Fruit fly (Drosophila melanogaster) whole organism, embryonic: ENCODE measurements around the gene Lasp.

Source experiments
- B-H2 ChIP-seq: fragments of 200-800 bp; sonication (Bioruptor generic); optimal IDR thresholded peaks from 2 replicates; lab custom pipeline; 2018; ENCODE audit warnings: missing biosample characterization, mild to moderate bottlenecking, missing genetic modification characterization
- Bdp1 ChIP-seq: fragments of 200-800 bp; sonication (Bioruptor generic); optimal IDR thresholded peaks from 3 replicates; lab custom pipeline; 2016; ENCODE audit warnings: missing biosample characterization, missing genetic modification characterization
- CG10565 ChIP-seq: fragments of 200-800 bp; sonication (Bioruptor generic); optimal IDR thresholded peaks from 3 replicates; lab custom pipeline; 2016; ENCODE audit warnings: missing biosample characterization, mild to moderate bottlenecking, missing genetic modification characterization
- CG12104 ChIP-seq: fragments of 200-800 bp; sonication (Bioruptor generic); optimal IDR thresholded peaks from 3 replicates; lab custom pipeline; 2016; ENCODE audit warnings: missing biosample characterization, missing genetic modification characterization
- CG12659 ChIP-seq: fragments of 200-800 bp; sonication (Bioruptor generic); optimal IDR thresholded peaks from 3 replicates; lab custom pipeline; 2017; ENCODE audit warnings: mild to moderate bottlenecking, missing biosample characterization, missing genetic modification reagents, missing genetic modification characterization
- CG14014 ChIP-seq: fragments of 200-800 bp; sonication (Bioruptor generic); IDR thresholded peaks from 2 replicates; pipeline ENCODE4 v1.3.6; 2022; ENCODE audit warnings: missing biosample characterization, missing genetic modification characterization
- CG1529 ChIP-seq: fragments of 200-800 bp; sonication (Bioruptor generic); optimal IDR thresholded peaks from 3 replicates; lab custom pipeline; 2018; ENCODE audit warnings: missing biosample characterization, missing genetic modification characterization
- CG17385 ChIP-seq: fragments of 200-800 bp; sonication (Bioruptor generic); optimal IDR thresholded peaks from 3 replicates; lab custom pipeline; 2018; ENCODE audit warnings: missing biosample characterization, mild to moderate bottlenecking, missing genetic modification characterization
- CG2712 ChIP-seq: fragments of 200-800 bp; optimal IDR thresholded peaks from 3 replicates; lab custom pipeline; 2019; ENCODE audit warnings: missing biosample characterization, mild to moderate bottlenecking, missing genetic modification characterization, moderate library complexity
- CG2875 ChIP-seq: fragments of 200-800 bp; sonication (Bioruptor generic); optimal IDR thresholded peaks from 2 replicates; lab custom pipeline; 2017; ENCODE audit warnings: missing biosample characterization, mild to moderate bottlenecking, missing genetic modification characterization, missing genetic modification reagents
- CG2889 ChIP-seq: fragments of 200-800 bp; sonication (Bioruptor generic); IDR thresholded peaks from 3 replicates; pipeline ENCODE4 v1.3.6; 2022; ENCODE audit warnings: missing biosample characterization, missing genetic modification characterization
- CG30403 ChIP-seq: fragments of 200-800 bp; sonication (Bioruptor generic); optimal IDR thresholded peaks from 3 replicates; lab custom pipeline; 2016; ENCODE audit warnings: missing biosample characterization, missing genetic modification characterization
- CG33557 ChIP-seq: fragments of 200-800 bp; sonication (Bioruptor generic); optimal IDR thresholded peaks from 2 replicates; lab custom pipeline; 2019; ENCODE audit warnings: missing biosample characterization, mild to moderate bottlenecking, missing genetic modification characterization, moderate library complexity
- CG34376 ChIP-seq: fragments of 200-800 bp; sonication (Bioruptor generic); optimal IDR thresholded peaks from 2 replicates; lab custom pipeline; 2018; ENCODE audit warnings: missing biosample characterization, mild to moderate bottlenecking, missing genetic modification characterization
- CG3847 ChIP-seq: fragments of 200-800 bp; sonication (Bioruptor generic); IDR thresholded peaks from 2 replicates; pipeline ENCODE4 v1.3.6; 2022; ENCODE audit warnings: missing biosample characterization, missing genetic modification characterization
- CG4424 ChIP-seq: fragments of 200-800 bp; sonication (Bioruptor generic); optimal IDR thresholded peaks from 3 replicates; lab custom pipeline; 2016; ENCODE audit warnings: missing biosample characterization, missing genetic modification characterization
- CG6765 ChIP-seq: fragments of 200-800 bp; sonication (Bioruptor generic); optimal IDR thresholded peaks from 3 replicates; lab custom pipeline; 2017; ENCODE audit warnings: missing biosample characterization, mild to moderate bottlenecking, missing genetic modification characterization
- CG9876 ChIP-seq: fragments of 200-800 bp; sonication (Bioruptor generic); optimal IDR thresholded peaks from 2 replicates; lab custom pipeline; 2016; ENCODE audit warnings: missing biosample characterization, missing genetic modification characterization
- Dfd ChIP-seq, 2 experiments: fragments of >200 bp; optimal IDR thresholded peaks; 2 replicates each; lab custom pipeline; 2017; ENCODE audit warnings: missing biosample characterization in 2 of 2, missing genetic modification characterization in 2 of 2
- Dref ChIP-seq: fragments of 200-800 bp; sonication (Bioruptor generic); IDR thresholded peaks from 2 replicates; pipeline ENCODE4 v1.3.6; 2022; ENCODE audit warnings: missing biosample characterization, missing genetic modification characterization
- Hr3 ChIP-seq: fragments of 200-800 bp; sonication (Bioruptor generic); optimal IDR thresholded peaks from 3 replicates; lab custom pipeline; 2016; ENCODE audit warnings: missing biosample characterization, missing genetic modification characterization
- Hsf ChIP-seq: fragments of 200-800 bp; sonication (Bioruptor generic); optimal IDR thresholded peaks from 3 replicates; lab custom pipeline; 2016; ENCODE audit warnings: missing biosample characterization, missing genetic modification characterization
- NC2α ChIP-seq: fragments of 200-800 bp; sonication (Bioruptor generic); optimal IDR thresholded peaks from 2 replicates; lab custom pipeline; 2016; ENCODE audit warnings: missing biosample characterization, missing genetic modification characterization
- PHDP ChIP-seq: fragments of 200-800 bp; sonication (Bioruptor generic); optimal IDR thresholded peaks from 3 replicates; lab custom pipeline; 2018; ENCODE audit warnings: missing biosample characterization, mild to moderate bottlenecking, missing genetic modification characterization, moderate library complexity
- Ravus ChIP-seq: fragments of 200-800 bp; sonication (Bioruptor generic); IDR thresholded peaks from 2 replicates; pipeline ENCODE4 v1.3.6; 2022; ENCODE audit warnings: missing biosample characterization, missing genetic modification characterization
- Scr ChIP-seq: fragments of 200-800 bp; sonication (Bioruptor generic); IDR thresholded peaks from 2 replicates; pipeline ENCODE4 v1.3.6; 2022; ENCODE audit warnings: missing biosample characterization, missing genetic modification characterization; ENCODE audit not compliant: partially characterized antibody
- Sin3A ChIP-seq: fragments of >200 bp; optimal IDR thresholded peaks from 2 replicates; lab custom pipeline; 2018
- Ssrp ChIP-seq: fragments of 200-800 bp; sonication (Bioruptor generic); optimal IDR thresholded peaks from 2 replicates; lab custom pipeline; 2018; ENCODE audit warnings: missing biosample characterization, mild to moderate bottlenecking, missing genetic modification characterization, moderate library complexity
- abd-A ChIP-seq: fragments of 200-800 bp; sonication (Bioruptor generic); optimal IDR thresholded peaks from 3 replicates; lab custom pipeline; 2019; ENCODE audit warnings: missing biosample characterization, mild to moderate bottlenecking, missing genetic modification characterization, moderate library complexity
- bab2 ChIP-seq: fragments of 200-800 bp; sonication (Bioruptor generic); optimal IDR thresholded peaks from 2 replicates; lab custom pipeline; 2016; ENCODE audit warnings: missing biosample characterization, missing genetic modification characterization
- bbx ChIP-seq: fragments of 200-800 bp; sonication (Bioruptor generic); IDR thresholded peaks from 2 replicates; pipeline ENCODE4 v1.3.6; 2022; ENCODE audit warnings: missing biosample characterization, missing genetic modification characterization; ENCODE audit not compliant: partially characterized antibody
- bcd ChIP-seq: fragments of 200-800 bp; sonication (Bioruptor generic); optimal IDR thresholded peaks from 2 replicates; lab custom pipeline; 2017; ENCODE audit warnings: missing biosample characterization, mild to moderate bottlenecking, missing genetic modification characterization
- chinmo ChIP-seq: fragments of 200-800 bp; sonication (Bioruptor generic); IDR thresholded peaks from 4 replicates; pipeline ENCODE4 v1.3.6; 2022; ENCODE audit warnings: missing biosample characterization, missing genetic modification characterization; ENCODE audit not compliant: partially characterized antibody
- corto ChIP-seq: fragments of 200-800 bp; sonication (Bioruptor generic); optimal IDR thresholded peaks from 2 replicates; lab custom pipeline; 2016; ENCODE audit warnings: missing biosample characterization, mild to moderate bottlenecking, missing genetic modification characterization, moderate library complexity
- croc ChIP-seq: fragments of 200-800 bp; sonication (Bioruptor generic); conservative IDR thresholded peaks from 3 replicates; pipeline ENCODE4 v1.3.6; 2022; ENCODE audit warnings: missing biosample characterization, missing genetic modification characterization
- dysf ChIP-seq: fragments of 200-800 bp; sonication (Bioruptor generic); IDR thresholded peaks from 3 replicates; pipeline ENCODE4 v1.3.6; 2022; ENCODE audit warnings: missing biosample characterization, missing genetic modification characterization
- gcm ChIP-seq: fragments of 200-800 bp; sonication (Bioruptor generic); optimal IDR thresholded peaks from 2 replicates; lab custom pipeline; 2019; ENCODE audit warnings: missing biosample characterization, mild to moderate bottlenecking, missing genetic modification characterization, moderate library complexity
- gfzf ChIP-seq: fragments of 200-800 bp; sonication (Bioruptor generic); optimal IDR thresholded peaks from 2 replicates; lab custom pipeline; 2016; ENCODE audit warnings: missing biosample characterization, mild to moderate bottlenecking, missing genetic modification characterization, moderate library complexity
- hkb ChIP-seq, 2 experiments: fragments of 200-800 bp in 1 of 2; fragments of >200 bp in 1 of 2; sonication (Bioruptor generic) in 1 of 2; IDR thresholded peaks in 1 of 2; optimal IDR thresholded peaks in 1 of 2; 2 replicates each; pipeline versions ENCODE4 v1.3.6 to Lab custom; 2017 to 2022; ENCODE audit warnings: missing biosample characterization in 1 of 2, missing genetic modification characterization in 1 of 2
- ind ChIP-seq: fragments of 200-800 bp; sonication (Bioruptor generic); optimal IDR thresholded peaks from 3 replicates; lab custom pipeline; 2016; ENCODE audit warnings: missing biosample characterization, missing genetic modification characterization
- lab ChIP-seq: fragments of 200-800 bp; sonication (Bioruptor generic); optimal IDR thresholded peaks from 3 replicates; lab custom pipeline; 2017; ENCODE audit warnings: missing biosample characterization, missing genetic modification characterization, mild to moderate bottlenecking, moderate library complexity, missing genetic modification reagents
- lilli ChIP-seq: fragments of 200-800 bp; sonication (Bioruptor generic); optimal IDR thresholded peaks from 3 replicates; lab custom pipeline; 2016; ENCODE audit warnings: missing biosample characterization, missing genetic modification characterization
- mam ChIP-seq: fragments of 200-800 bp; sonication (Bioruptor generic); optimal IDR thresholded peaks from 3 replicates; lab custom pipeline; 2016; ENCODE audit warnings: missing biosample characterization, missing genetic modification characterization
- nerfin-1 ChIP-seq: fragments of 200-800 bp; sonication (Bioruptor generic); optimal IDR thresholded peaks from 3 replicates; lab custom pipeline; 2019; ENCODE audit warnings: missing biosample characterization, mild to moderate bottlenecking, missing genetic modification characterization, moderate library complexity
- nerfin-2 ChIP-seq: fragments of 200-800 bp; sonication (Bioruptor generic); IDR thresholded peaks from 2 replicates; pipeline ENCODE4 v1.3.6; 2022; ENCODE audit warnings: missing biosample characterization, missing genetic modification characterization; ENCODE audit not compliant: partially characterized antibody
- phol ChIP-seq: fragments of 200-800 bp; sonication (Bioruptor generic); optimal IDR thresholded peaks from 3 replicates; lab custom pipeline; 2018; ENCODE audit warnings: missing biosample characterization, mild to moderate bottlenecking, missing genetic modification characterization, moderate library complexity
- shn ChIP-seq: fragments of 200-800 bp; sonication (Bioruptor generic); optimal IDR thresholded peaks from 3 replicates; lab custom pipeline; 2016; ENCODE audit warnings: missing biosample characterization, missing genetic modification characterization
- slp2 ChIP-seq: fragments of 200-800 bp; sonication (Bioruptor generic); optimal IDR thresholded peaks from 2 replicates; lab custom pipeline; 2016; ENCODE audit warnings: missing biosample characterization, missing genetic modification characterization
- trem ChIP-seq: fragments of 200-800 bp; optimal IDR thresholded peaks from 3 replicates; lab custom pipeline; 2019; ENCODE audit warnings: missing biosample characterization, mild to moderate bottlenecking, missing genetic modification characterization, moderate library complexity
- unc-4 ChIP-seq: fragments of 200-800 bp; sonication (Bioruptor generic); IDR thresholded peaks from 2 replicates; pipeline ENCODE4 v1.3.6; 2022; ENCODE audit warnings: missing biosample characterization, missing genetic modification characterization; ENCODE audit not compliant: partially characterized antibody

The Lasp gene

DNA sequence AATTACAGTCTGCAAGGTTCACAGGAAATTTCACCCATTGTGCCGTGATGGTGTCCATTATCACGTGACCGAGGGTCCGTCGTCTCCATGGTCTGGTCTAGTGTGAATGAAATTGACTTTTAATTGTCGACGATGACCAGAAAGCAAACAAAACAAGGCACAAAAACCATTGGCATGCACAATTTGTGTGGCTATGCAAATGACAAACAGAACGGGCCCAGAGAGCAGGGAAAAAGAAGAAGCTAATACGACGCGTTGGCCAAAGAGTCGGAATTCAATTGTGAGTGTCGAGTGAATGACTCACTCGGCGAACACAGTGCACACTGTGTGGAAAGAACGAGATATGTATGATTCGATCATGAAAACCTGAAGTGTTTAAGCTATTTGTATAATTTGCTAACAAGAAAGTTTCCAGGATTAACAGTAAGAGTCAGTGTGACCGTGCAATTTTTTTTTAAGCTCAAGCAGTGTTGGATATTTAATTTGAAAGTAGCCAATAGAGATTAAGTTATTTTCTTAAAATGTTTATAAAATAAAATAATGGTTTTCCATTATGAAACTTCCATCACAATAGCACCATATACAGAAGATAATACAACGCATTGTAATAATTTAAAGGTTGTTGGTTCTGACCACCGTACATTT lies 75.8 kb downstream of the Lasp start:
- TF ChIP-seq Ravus (GFP tag; lab: Robert Waterston, UW): no peak
- peak; percentile 12 for TF ChIP-seq bcd (GFP tag; lab: Kevin White, UChicago)
- no peak for TF ChIP-seq CG12104
- TF ChIP-seq abd-A (tag; lab: Kevin White, UChicago): no peak
- TF ChIP-seq ind: no peak
- peak; percentile 3 for TF ChIP-seq CG2875
- TF ChIP-seq CG9876 (GFP tag; lab: Kevin White, UChicago): no peak
- TF ChIP-seq corto: no peak
- peak; percentile 37 for TF ChIP-seq lilli
- no peak for TF ChIP-seq CG30403 (GFP tag; lab: Kevin White, UChicago)
- TF ChIP-seq CG10565 (GFP tag; lab: Kevin White, UChicago): no peak
- TF ChIP-seq bbx (GFP tag; lab: Robert Waterston, UW): no peak
- TF ChIP-seq CG1529: peak; percentile 8
- no peak for TF ChIP-seq CG14014 (GFP tag; lab: Robert Waterston, UW)
- TF ChIP-seq nerfin-2 (GFP tag; lab: Robert Waterston, UW): no peak
- no peak for TF ChIP-seq nerfin-1 (tag; lab: Kevin White, UChicago)
- peak; percentile 19 for TF ChIP-seq Hr3 (GFP tag; lab: Kevin White, UChicago)
- no peak for TF ChIP-seq shn (GFP tag; lab: Kevin White, UChicago)
- TF ChIP-seq Scr: no peak
- no peak for TF ChIP-seq Bdp1 (GFP tag; lab: Kevin White, UChicago)
- no peak for TF ChIP-seq unc-4
- peak; percentile 41 for TF ChIP-seq lab (GFP tag; lab: Kevin White, UChicago)
- peak; percentile 12 for TF ChIP-seq CG12659 (GFP tag; lab: Kevin White, UChicago)
- peak; percentile 15 for TF ChIP-seq CG4424 (GFP tag; lab: Kevin White, UChicago)
- TF ChIP-seq Sin3A (lab: Kevin White, UChicago): no peak
- peak; percentile 48; the same call in 1 of the 3 replicates for TF ChIP-seq dysf (GFP tag; lab: Robert Waterston, UW)
- no peak for TF ChIP-seq gcm (GFP tag; lab: Kevin White, UChicago)
- no peak for TF ChIP-seq chinmo
- TF ChIP-seq bab2: no peak
- no peak for TF ChIP-seq CG33557 (GFP tag; lab: Kevin White, UChicago)
- TF ChIP-seq CG2889: no peak
- TF ChIP-seq B-H2 (GFP tag; lab: Kevin White, UChicago): no peak
- TF ChIP-seq gfzf (GFP tag; lab: Kevin White, UChicago): no peak
- no peak for TF ChIP-seq CG6765 (GFP tag; lab: Kevin White, UChicago)
- no peak for TF ChIP-seq Dref (GFP tag; lab: Robert Waterston, UW)
- TF ChIP-seq croc (GFP tag; lab: Robert Waterston, UW): peak; percentile 20; the same call in 1 of the 3 replicates
- TF ChIP-seq CG3847 (GFP tag; lab: Robert Waterston, UW): no peak
- TF ChIP-seq slp2: no peak
- peak; percentile 37 for TF ChIP-seq phol (tag; lab: Kevin White, UChicago)
- no peak for TF ChIP-seq CG34376 (GFP tag; lab: Kevin White, UChicago)
- peak; percentile 46 for TF ChIP-seq CG2712 (tag; lab: Kevin White, UChicago)
- no peak for TF ChIP-seq NC2α (GFP tag; lab: Kevin White, UChicago)
- peak; percentile 39 for TF ChIP-seq CG17385 (GFP tag; lab: Kevin White, UChicago)
- no peak for TF ChIP-seq mam (GFP tag; lab: Kevin White, UChicago)
- peak; percentile 6 for TF ChIP-seq trem (tag; lab: Kevin White, UChicago)
- peak; percentile 13 for TF ChIP-seq Ssrp (tag; lab: Kevin White, UChicago)
- TF ChIP-seq Hsf (GFP tag; lab: Kevin White, UChicago): peak; percentile 29
- TF ChIP-seq Dfd (GFP tag; optimal IDR thresholded peaks at IDR 0.05; lab: Kevin White, UChicago): no peak
- peak; percentile 12 for TF ChIP-seq PHDP (tag; lab: Kevin White, UChicago)
- TF ChIP-seq hkb (optimal IDR thresholded peaks at IDR 0.05; lab: Kevin White, UChicago): no peak
- no peak for TF ChIP-seq hkb (GFP tag; IDR thresholded peaks at IDR 0.05; lab: Robert Waterston, UW)
